Comparison of ENCODE assay signal across 4 worm cellular contexts in the genomic region with DNA sequence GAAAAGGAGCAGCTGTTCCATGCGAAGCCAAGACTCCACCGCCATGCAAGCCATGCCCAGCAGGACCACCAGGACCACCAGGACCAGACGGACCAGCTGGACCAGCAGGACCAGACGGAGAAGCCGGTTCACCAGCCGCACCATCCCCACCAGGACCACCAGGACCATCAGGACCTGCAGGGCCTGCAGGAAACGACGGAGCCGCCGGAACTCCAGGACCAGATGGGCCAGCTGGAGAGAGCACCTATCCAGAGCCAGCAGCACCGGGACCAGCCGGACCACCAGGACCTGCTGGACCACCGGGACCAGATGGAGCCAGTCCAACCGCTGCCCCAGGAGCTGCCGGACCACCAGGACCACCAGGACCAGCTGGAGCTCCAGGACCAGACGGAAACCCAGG.
TF ChIP-seq lines count a peak whose summit lies in the region.

No protein-coding gene starts in this region.

TF ChIP-seq in whole organism, L1 larva, 84 proteins besides CTCF, POLR2A, EP300 and RAD21:
- TF ChIP-seq mep-1 (tag; optimal IDR thresholded peaks at IDR 0.05; lab: Kevin White, UChicago) (no peak), xbp-1 (tag; optimal IDR thresholded peaks at IDR 0.05; lab: Kevin White, UChicago) (no peak), ceh-82 (tag; optimal IDR thresholded peaks at IDR 0.05; lab: Kevin White, UChicago) (no peak), ceh-8 (GFP tag; optimal IDR thresholded peaks at IDR 0.05; lab: Kevin White, UChicago) (peak; percentile 35), elt-2 (tag; optimal IDR thresholded peaks at IDR 0.05; lab: Kevin White, UChicago) (no peak), ceh-63 (GFP tag; optimal IDR thresholded peaks at IDR 0.05; lab: Kevin White, UChicago) (no peak), hlh-17 (GFP tag; optimal IDR thresholded peaks at IDR 0.05; lab: Kevin White, UChicago; ENCODE audit: borderline replicate concordance) (no peak), lin-35 (GFP tag; optimal IDR thresholded peaks at IDR 0.05; lab: Kevin White, UChicago) (no peak), tbx-2 (tag; optimal IDR thresholded peaks at IDR 0.05; lab: Kevin White, UChicago) (no peak)

TF ChIP-seq in whole organism, L4 larva, 104 proteins besides CTCF, POLR2A, EP300 and RAD21:
- TF ChIP-seq pha-4 (GFP tag; IDR thresholded peaks at IDR 0.05; lab: Robert Waterston, UW): peak; percentile 57; the same call in 1 of the 2 replicates
- TF ChIP-seq pha-4 (tag; optimal IDR thresholded peaks at IDR 0.05; lab: Kevin White, UChicago): no peak
- no peak for TF ChIP-seq fkh-10 (GFP tag; optimal IDR thresholded peaks at IDR 0.05; lab: Kevin White, UChicago)
- TF ChIP-seq nhr-6 (tag; optimal IDR thresholded peaks at IDR 0.05; lab: Kevin White, UChicago): no peak
- TF ChIP-seq dmd-9 (GFP tag; IDR thresholded peaks at IDR 0.05; lab: Robert Waterston, UW): no peak
- TF ChIP-seq ceh-44 (GFP tag; IDR thresholded peaks at IDR 0.05; lab: Robert Waterston, UW): no peak
- no peak for TF ChIP-seq nhr-28 (tag; optimal IDR thresholded peaks at IDR 0.05; lab: Kevin White, UChicago)
- no peak for TF ChIP-seq lin-39 (tag; optimal IDR thresholded peaks at IDR 0.05; lab: Kevin White, UChicago)
- no peak for TF ChIP-seq madf-5 (GFP tag; IDR thresholded peaks at IDR 0.05; lab: Robert Waterston, UW)
- TF ChIP-seq hlh-30 (tag; optimal IDR thresholded peaks at IDR 0.05; lab: Kevin White, UChicago; ENCODE audit: insufficient read depth): no peak
- no peak for TF ChIP-seq mes-2 (tag; optimal IDR thresholded peaks at IDR 0.05; lab: Kevin White, UChicago; ENCODE audit: poor library complexity, severe bottlenecking)
- peak; percentile 99 for TF ChIP-seq set-16 (GFP tag; IDR thresholded peaks at IDR 0.05; lab: Robert Waterston, UW)
- TF ChIP-seq tra-1 (GFP tag; IDR thresholded peaks at IDR 0.05; lab: Robert Waterston, UW): no peak
- TF ChIP-seq F10B5.3 (tag; optimal IDR thresholded peaks at IDR 0.05; lab: Kevin White, UChicago): no peak
- no peak for TF ChIP-seq ceh-32 (tag; optimal IDR thresholded peaks at IDR 0.05; lab: Kevin White, UChicago; ENCODE audit: poor library complexity)
- TF ChIP-seq ctbp-1 (GFP tag; IDR thresholded peaks at IDR 0.05; lab: Robert Waterston, UW): no peak
- no peak for TF ChIP-seq tag-97 (GFP tag; IDR thresholded peaks at IDR 0.05; lab: Robert Waterston, UW)
- TF ChIP-seq php-3 (GFP tag; IDR thresholded peaks at IDR 0.05; lab: Robert Waterston, UW): 0 out of 2 replicates have a peak, but pooled peaks have one; percentile 47
- no peak for TF ChIP-seq ZK337.2 (GFP tag; IDR thresholded peaks at IDR 0.05; lab: Robert Waterston, UW)
- no peak for TF ChIP-seq lin-29 (GFP tag; IDR thresholded peaks at IDR 0.05; lab: Robert Waterston, UW)
- TF ChIP-seq ceh-62 (tag; optimal IDR thresholded peaks at IDR 0.05; lab: Kevin White, UChicago): no peak
- TF ChIP-seq zag-1 (tag; optimal IDR thresholded peaks at IDR 0.05; lab: Kevin White, UChicago): no peak

TF ChIP-seq in whole organism, early embryonic, 17 proteins besides CTCF, POLR2A, EP300 and RAD21:
- TF ChIP-seq scrt-1 (GFP tag; IDR thresholded peaks at IDR 0.05; lab: Robert Waterston, UW) (0 out of 2 replicates have a peak, but pooled peaks have one; percentile 7), aly-1 (tag; optimal IDR thresholded peaks at IDR 0.05; lab: Kevin White, UChicago) (peak; percentile 49), flt-1 (GFP tag; IDR thresholded peaks at IDR 0.05; lab: Robert Waterston, UW) (no peak), F13C5.2 (tag; optimal IDR thresholded peaks at IDR 0.05; lab: Kevin White, UChicago) (no peak)
TF ChIP-seq in whole organism, early embryonic: peak in this region for 2.

TF ChIP-seq in whole organism, young adult, 124 proteins besides CTCF, POLR2A, EP300 and RAD21:
- TF ChIP-seq tbx-9 (tag; optimal IDR thresholded peaks at IDR 0.05; lab: Kevin White, UChicago; ENCODE audit: borderline replicate concordance): no peak
- peak; percentile 98 for TF ChIP-seq egrh-3 (GFP tag; IDR thresholded peaks at IDR 0.05; lab: Robert Waterston, UW)
- TF ChIP-seq snpc-1.3 (tag; optimal IDR thresholded peaks at IDR 0.05; lab: Kevin White, UChicago; ENCODE audit: insufficient read depth): no peak
- 0 out of 2 replicates have a peak, but pooled peaks have one; percentile 14 for TF ChIP-seq dox-1 (GFP tag; IDR thresholded peaks at IDR 0.05; lab: Robert Waterston, UW)
- no peak for TF ChIP-seq F37B4.10 (GFP tag; IDR thresholded peaks at IDR 0.05; lab: Robert Waterston, UW)
- peak; percentile 62 for TF ChIP-seq mcd-1 (GFP tag; IDR thresholded peaks at IDR 0.05; lab: Robert Waterston, UW)
- peak; percentile 91 for TF ChIP-seq zfh-2 (GFP tag; conservative IDR thresholded peaks at IDR 0.05; lab: Robert Waterston, UW)
